Worm (Caenorhabditis elegans): ENCODE data around the gene F16G10.1.

DNA sequence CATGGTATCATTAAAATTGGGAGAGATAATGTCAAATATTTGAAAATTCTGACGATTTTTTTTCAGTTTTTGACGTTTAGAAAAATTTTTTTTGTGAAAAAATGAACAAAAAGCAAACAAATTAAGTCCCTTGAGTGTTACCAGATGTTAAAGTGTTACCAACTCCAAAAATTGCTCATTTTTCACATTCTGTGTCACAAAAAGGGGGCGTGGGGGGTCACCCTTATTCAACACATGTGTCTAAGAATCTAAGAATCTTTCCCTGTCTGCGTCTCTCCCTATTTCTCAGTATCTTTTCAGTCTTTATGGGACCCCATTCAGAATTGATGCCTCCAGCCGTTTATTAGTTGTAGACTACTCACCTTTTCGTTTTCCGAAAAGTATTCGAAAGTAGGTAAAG, 34.9 kb downstream of the F16G10.1 start:
- TF ChIP-seq M03D4.4 (tag; optimal IDR thresholded peaks at IDR 0.05) (no peak), nhr-237 (tag; optimal IDR thresholded peaks at IDR 0.05) (no peak), unc-39 (tag; optimal IDR thresholded peaks at IDR 0.05) (no peak), blmp-1 (tag; optimal IDR thresholded peaks at IDR 0.05) (no peak), zip-8 (tag; optimal IDR thresholded peaks at IDR 0.05) (no peak), unc-62 (GFP tag; optimal IDR thresholded peaks at IDR 0.05) (no peak), elt-3 (tag; optimal IDR thresholded peaks at IDR 0.05) (no peak), lsy-2 (tag; optimal IDR thresholded peaks at IDR 0.05) (no peak), snpc-4 (tag; optimal IDR thresholded peaks at IDR 0.05) (no peak)

All from whole organism, mixed stage, embryonic.